Worm (Caenorhabditis elegans) whole organism, young adult: Measurements from ENCODE around the gene nhr-291.

Source experiments
- B0336.3 ChIP-seq: fragments of 200-800 bp; sonication (Bioruptor generic); IDR thresholded peaks from 2 replicates; pipeline ENCODE4 v1.3.6; 2022; ENCODE audit warnings: missing genetic modification characterization, missing compliant biosample characterization
- F23B12.7 ChIP-seq: sonication (generic microtip); optimal IDR thresholded peaks from 2 replicates; lab custom pipeline; 2017; ENCODE audit warnings: missing genetic modification characterization, mild to moderate bottlenecking, missing compliant biosample characterization, antibody characterized with exemption, moderate library complexity; ENCODE audit not compliant: insufficient read depth
- F33H1.4 ChIP-seq: fragments of 200-800 bp; sonication (Bioruptor generic); IDR thresholded peaks from 2 replicates; pipeline ENCODE4 v1.3.6; 2022; ENCODE audit warnings: missing genetic modification reagents, missing genetic modification characterization, missing compliant biosample characterization
- F49E8.2 ChIP-seq: sonication (generic microtip); optimal IDR thresholded peaks from 3 replicates; lab custom pipeline; 2017; ENCODE audit warnings: missing genetic modification characterization, mild to moderate bottlenecking, missing compliant biosample characterization, antibody characterized with exemption, moderate library complexity; ENCODE audit not compliant: insufficient read depth
- K12H6.12 ChIP-seq: fragments of 200-800 bp; sonication (Bioruptor generic); optimal IDR thresholded peaks from 2 replicates; lab custom pipeline; 2018; ENCODE audit warnings: mild to moderate bottlenecking, missing genetic modification characterization, missing compliant biosample characterization
- T26A5.8 ChIP-seq: sonication (generic microtip); optimal IDR thresholded peaks from 2 replicates; lab custom pipeline; 2016; ENCODE audit warnings: missing genetic modification characterization, missing compliant biosample characterization
- Y53F4B.3 ChIP-seq: fragments of 200-800 bp; sonication (Bioruptor generic); IDR thresholded peaks from 2 replicates; pipeline ENCODE4 v1.3.6; 2022; ENCODE audit warnings: missing genetic modification reagents, missing genetic modification characterization, missing compliant biosample characterization
- Y67H2A.10 ChIP-seq: fragments of 200-800 bp; sonication (Bioruptor generic); conservative IDR thresholded peaks from 2 replicates; pipeline ENCODE4 v1.3.6; 2022; ENCODE audit warnings: missing genetic modification reagents, missing genetic modification characterization, missing compliant biosample characterization
- atf-7 ChIP-seq: sonication (generic microtip); optimal IDR thresholded peaks from 2 replicates; lab custom pipeline; 2017; ENCODE audit warnings: mild to moderate bottlenecking, missing genetic modification characterization, missing compliant biosample characterization
- attf-3 ChIP-seq: fragments of 200-800 bp; sonication (Bioruptor generic); conservative IDR thresholded peaks from 2 replicates; pipeline ENCODE4 v1.3.6; 2022; ENCODE audit warnings: missing genetic modification reagents, missing genetic modification characterization, missing compliant biosample characterization
- attf-6 ChIP-seq: fragments of 200-800 bp; sonication (Bioruptor generic); IDR thresholded peaks from 2 replicates; pipeline ENCODE4 v1.3.6; 2022; ENCODE audit warnings: missing genetic modification reagents, missing genetic modification characterization, missing compliant biosample characterization
- cebp-1 ChIP-seq, 2 experiments: fragments of 200-800 bp in 1 of 2; sonication (Bioruptor generic) in 1 of 2; sonication (generic microtip) in 1 of 2; IDR thresholded peaks in 1 of 2; optimal IDR thresholded peaks in 1 of 2; 2 replicates each; pipeline versions ENCODE4 v1.3.6 to Lab custom; 2017 to 2022; ENCODE audit warnings: missing compliant biosample characterization in 2 of 2, missing genetic modification characterization in 2 of 2, mild to moderate bottlenecking in 1 of 2, missing genetic modification reagents in 1 of 2, moderate library complexity in 1 of 2
- ceh-27 ChIP-seq: fragments of 200-800 bp; sonication (Bioruptor generic); optimal IDR thresholded peaks from 2 replicates; lab custom pipeline; 2018; ENCODE audit warnings: mild to moderate bottlenecking, missing genetic modification characterization, moderate library complexity, missing compliant biosample characterization
- ceh-91 ChIP-seq: fragments of 200-800 bp; sonication (Bioruptor generic); IDR thresholded peaks from 2 replicates; pipeline ENCODE4 v1.3.6; 2022; ENCODE audit warnings: missing genetic modification reagents, missing genetic modification characterization, missing compliant biosample characterization
- chd-7 ChIP-seq: sonication (generic microtip); optimal IDR thresholded peaks from 2 replicates; lab custom pipeline; 2016; ENCODE audit warnings: mild to moderate bottlenecking, missing genetic modification characterization, moderate library complexity, missing compliant biosample characterization
- die-1 ChIP-seq: sonication (generic microtip); optimal IDR thresholded peaks from 2 replicates; lab custom pipeline; 2016; ENCODE audit warnings: missing genotype, mild to moderate bottlenecking, missing genetic modification characterization, missing compliant biosample characterization
- dox-1 ChIP-seq: fragments of 200-800 bp; sonication (Bioruptor generic); IDR thresholded peaks from 2 replicates; pipeline ENCODE4 v1.3.6; 2022; ENCODE audit warnings: missing genetic modification reagents, missing genetic modification characterization, missing compliant biosample characterization
- dpl-1 ChIP-seq: fragments of 150-350 bp; optimal IDR thresholded peaks from 2 replicates; lab custom pipeline; 2014; ENCODE audit warnings: missing biosample characterization, missing genetic modification reagents, missing genetic modification characterization
- efl-1 ChIP-seq: fragments of 150-350 bp; optimal IDR thresholded peaks from 2 replicates; lab custom pipeline; 2014; ENCODE audit warnings: missing biosample characterization, missing genetic modification reagents, missing genetic modification characterization
- egrh-3 ChIP-seq: fragments of 200-800 bp; sonication (Bioruptor generic); IDR thresholded peaks from 2 replicates; pipeline ENCODE4 v1.3.6; 2022; ENCODE audit warnings: missing genetic modification reagents, missing genetic modification characterization, missing compliant biosample characterization
- ets-4 ChIP-seq: fragments of 200-800 bp; sonication (Bioruptor generic); optimal IDR thresholded peaks from 2 replicates; lab custom pipeline; 2018; ENCODE audit warnings: mild to moderate bottlenecking, missing genetic modification characterization, missing compliant biosample characterization
- hlh-26 ChIP-seq: fragments of 200-800 bp; sonication (Bioruptor generic); conservative IDR thresholded peaks from 2 replicates; pipeline ENCODE4 v1.3.6; 2022; ENCODE audit warnings: missing genetic modification reagents, missing genetic modification characterization, missing compliant biosample characterization
- hsf-1 ChIP-seq: fragments of 200-800 bp; sonication (Bioruptor generic); IDR thresholded peaks from 2 replicates; pipeline ENCODE4 v1.3.6; 2022; ENCODE audit warnings: missing genetic modification reagents, missing genetic modification characterization, missing compliant biosample characterization
- let-607 ChIP-seq, 2 experiments: fragments of 200-800 bp in 1 of 2; sonication (Bioruptor generic) in 1 of 2; sonication (generic microtip) in 1 of 2; optimal IDR thresholded peaks; 2 replicates each; lab custom pipeline; 2016 to 2018; ENCODE audit warnings: mild to moderate bottlenecking in 2 of 2, missing compliant biosample characterization in 2 of 2, missing genetic modification characterization in 2 of 2, moderate library complexity in 2 of 2, missing genotype in 1 of 2
- lin-35 ChIP-seq, 3 experiments: fragments of 150-350 bp in 2 of 3; sonication (generic microtip) in 1 of 3; optimal IDR thresholded peaks; 2 replicates each; lab custom pipeline; 2014 to 2018; ENCODE audit warnings: missing biosample characterization in 3 of 3, missing genetic modification characterization in 3 of 3, missing genetic modification reagents in 3 of 3
- lir-1 ChIP-seq: fragments of 200-800 bp; sonication (Bioruptor generic); conservative IDR thresholded peaks from 2 replicates; pipeline ENCODE4 v1.3.6; 2022; ENCODE audit warnings: missing genetic modification reagents, missing genetic modification characterization, missing compliant biosample characterization
- lsy-27 ChIP-seq: sonication (generic microtip); optimal IDR thresholded peaks from 2 replicates; lab custom pipeline; 2017; ENCODE audit warnings: missing genetic modification characterization, mild to moderate bottlenecking, missing compliant biosample characterization, antibody characterized with exemption, missing genotype, borderline replicate concordance; ENCODE audit not compliant: insufficient read depth
- madf-3 ChIP-seq: fragments of 200-800 bp; sonication (Bioruptor generic); IDR thresholded peaks from 2 replicates; pipeline ENCODE4 v1.3.6; 2022; ENCODE audit warnings: missing genetic modification reagents, missing genetic modification characterization, missing compliant biosample characterization
- mcd-1 ChIP-seq: fragments of 200-800 bp; sonication (Bioruptor generic); IDR thresholded peaks from 2 replicates; pipeline ENCODE4 v1.3.6; 2022; ENCODE audit warnings: missing genetic modification reagents, missing genetic modification characterization, missing compliant biosample characterization
- mxl-1 ChIP-seq: sonication (generic microtip); optimal IDR thresholded peaks from 2 replicates; lab custom pipeline; 2016; ENCODE audit warnings: missing genetic modification characterization, missing compliant biosample characterization
- nhr-120 ChIP-seq: fragments of 200-800 bp; sonication (Bioruptor generic); IDR thresholded peaks from 2 replicates; pipeline ENCODE4 v1.3.6; 2022; ENCODE audit warnings: missing genetic modification characterization, missing compliant biosample characterization
- nhr-80 ChIP-seq: sonication (generic microtip); optimal IDR thresholded peaks from 2 replicates; lab custom pipeline; 2016; ENCODE audit warnings: missing genetic modification characterization, missing compliant biosample characterization
- pha-4 ChIP-seq: fragments of 150-350 bp; sonication (generic microtip); optimal IDR thresholded peaks from 2 replicates; lab custom pipeline; 2014; ENCODE audit warnings: missing biosample characterization, missing genetic modification reagents, missing genetic modification characterization
- repo-1 ChIP-seq: sonication (generic microtip); optimal IDR thresholded peaks from 2 replicates; lab custom pipeline; 2017; ENCODE audit warnings: mild to moderate bottlenecking, missing genetic modification characterization, missing compliant biosample characterization
- snpc-3.4 ChIP-seq: sonication (generic microtip); optimal IDR thresholded peaks from 2 replicates; lab custom pipeline; 2017; ENCODE audit warnings: missing genetic modification characterization, mild to moderate bottlenecking, missing compliant biosample characterization, antibody characterized with exemption, moderate library complexity, missing genotype, missing genetic modification reagents
- tlf-1 ChIP-seq: fragments of 200-800 bp; sonication (Bioruptor generic); optimal IDR thresholded peaks from 2 replicates; lab custom pipeline; 2018; ENCODE audit warnings: mild to moderate bottlenecking, missing genetic modification characterization, missing compliant biosample characterization
- unc-130 ChIP-seq: sonication (generic microtip); optimal IDR thresholded peaks from 2 replicates; lab custom pipeline; 2016; ENCODE audit warnings: missing genetic modification reagents, missing genetic modification characterization, missing compliant biosample characterization
- zim-3 ChIP-seq: sonication (generic microtip); optimal IDR thresholded peaks from 2 replicates; lab custom pipeline; 2017; ENCODE audit warnings: mild to moderate bottlenecking, missing genetic modification characterization, moderate library complexity, missing compliant biosample characterization
- ztf-22 ChIP-seq: fragments of 200-800 bp; sonication (Bioruptor generic); optimal IDR thresholded peaks from 2 replicates; lab custom pipeline; 2018; ENCODE audit warnings: mild to moderate bottlenecking, missing genetic modification characterization, moderate library complexity, missing compliant biosample characterization
- ztf-25 ChIP-seq: fragments of 200-800 bp; sonication (Bioruptor generic); IDR thresholded peaks from 2 replicates; pipeline ENCODE4 v1.3.6; 2022; ENCODE audit warnings: missing genetic modification reagents, missing genetic modification characterization, missing compliant biosample characterization

nhr-291 gene

DNA sequence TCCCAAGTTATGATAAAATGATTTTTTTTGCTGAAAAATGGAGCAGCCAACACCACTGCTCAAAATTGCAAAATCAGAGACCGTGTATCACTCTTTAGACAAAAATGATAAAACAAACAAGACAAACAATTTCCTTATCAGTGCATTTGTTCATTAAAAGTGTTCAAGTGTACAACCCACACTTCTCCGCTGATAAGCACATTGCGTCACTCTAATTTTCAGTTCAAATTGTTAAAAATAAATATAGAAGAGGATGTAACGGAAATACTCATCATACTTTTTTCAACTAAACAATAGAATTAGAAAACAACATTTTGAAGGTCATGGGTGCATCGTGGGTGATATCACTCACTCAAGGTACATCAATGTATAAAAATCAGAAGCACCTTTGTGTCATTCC, at the start of gene nhr-291:
nhr-291 (plus strand) TSS at position 324 of the 400 bp plus-strand sequence.
- TF ChIP-seq attf-6 (GFP tag; lab: Robert Waterston, UW) (no peak), F49E8.2 (tag; lab: Kevin White, UChicago) (no peak), nhr-80 (tag; lab: Kevin White, UChicago) (peak; percentile 93), atf-7 (peak; percentile 18), ceh-27 (no peak), nhr-120 (GFP tag; lab: Robert Waterston, UW) (no peak), ets-4 (peak; percentile 36), lsy-27 (no peak), cebp-1 (GFP tag; IDR thresholded peaks at IDR 0.05; lab: Robert Waterston, UW) (no peak), cebp-1 (tag; optimal IDR thresholded peaks at IDR 0.05; lab: Kevin White, UChicago) (no peak), madf-3 (no peak), mcd-1 (GFP tag; lab: Robert Waterston, UW) (no peak), let-607 (tag; optimal IDR thresholded peaks at IDR 0.05; lab: Kevin White, UChicago) (no peak), repo-1 (tag; lab: Kevin White, UChicago) (no peak), Y53F4B.3 (GFP tag; lab: Robert Waterston, UW) (no peak), zim-3 (tag; lab: Kevin White, UChicago) (no peak), pha-4 (tag; lab: Kevin White, UChicago) (peak; percentile 89), T26A5.8 (tag; lab: Kevin White, UChicago) (no peak), egrh-3 (GFP tag; lab: Robert Waterston, UW) (no peak), B0336.3 (GFP tag; lab: Robert Waterston, UW) (no peak), unc-130 (GFP tag; lab: Kevin White, UChicago) (no peak), snpc-3.4 (tag; lab: Kevin White, UChicago) (no peak), lin-35 (GFP tag; optimal IDR thresholded peaks at IDR 0.05; lab: Kevin White, UChicago) (no peak), ztf-25 (GFP tag; lab: Robert Waterston, UW) (no peak)

- TF ChIP-seq dox-1 (GFP tag; lab: Robert Waterston, UW) (no peak), hlh-26 (GFP tag; lab: Robert Waterston, UW) (no peak)
These were observed 46.5 kb upstream of the nhr-291 start, which contains the start of gene T10H4.4 for ce11 chrV:15272263-15272662. Gene T10H4.4 (minus strand): TSS chrV:15272363.

- no peak for TF ChIP-seq unc-130 (GFP tag; lab: Kevin White, UChicago)
- no peak for TF ChIP-seq mxl-1 (tag; lab: Kevin White, UChicago)
- no peak for TF ChIP-seq die-1 (tag; lab: Kevin White, UChicago)
These were observed 44.0 kb upstream of the nhr-291 start, which contains the start of gene srw-16 for ce11 chrV:15274757-15275156. Gene srw-16 (minus strand): TSS chrV:15274857.

DNA sequence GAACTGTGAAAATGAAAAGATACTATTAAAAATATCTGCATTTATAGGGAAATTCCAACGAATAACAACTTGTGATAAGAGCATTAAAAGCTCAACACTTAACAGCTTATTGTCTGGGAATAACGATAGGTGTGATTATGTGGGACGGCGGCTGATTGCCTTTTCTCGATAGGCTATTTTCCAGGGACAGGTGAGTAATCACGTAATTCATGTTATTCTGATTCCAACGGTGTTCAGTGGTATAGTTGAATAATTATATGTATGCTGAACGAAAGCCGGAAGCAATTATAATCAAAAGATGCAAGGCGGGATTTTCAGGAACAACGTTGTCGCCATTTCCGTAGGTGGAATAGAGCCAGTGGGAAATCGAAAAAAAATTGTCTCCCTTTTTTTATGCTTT, 41.8 kb upstream of the nhr-291 start, which contains the start of gene srw-17:
srw-17 (minus strand) TSS at position 101 of the 400 bp plus-strand sequence.
- TF ChIP-seq K12H6.12 (tag; lab: Kevin White, UChicago) (no peak), chd-7 (tag; lab: Kevin White, UChicago) (no peak), attf-6 (GFP tag; lab: Robert Waterston, UW) (no peak)

ce11 chrV:15281279-15281949, 37.3 kb upstream of the nhr-291 start, which contains the start of the genes srw-19 and srx-51:
Gene srw-19 (minus strand): TSS chrV:15281379.
Gene srx-51 (plus strand): TSS chrV:15281899.
- TF ChIP-seq dpl-1 (GFP tag; lab: Kevin White, UChicago) (no peak), ceh-91 (GFP tag; lab: Robert Waterston, UW) (no peak), lsy-27 (no peak), mxl-1 (tag; lab: Kevin White, UChicago) (no peak), hsf-1 (GFP tag; lab: Robert Waterston, UW) (no peak), Y67H2A.10 (no peak), F23B12.7 (no peak), attf-3 (GFP tag; lab: Robert Waterston, UW) (no peak), F33H1.4 (GFP tag; lab: Robert Waterston, UW) (no peak), efl-1 (GFP tag; lab: Kevin White, UChicago) (no peak), lir-1 (no peak), nhr-120 (GFP tag; lab: Robert Waterston, UW) (no peak), tlf-1 (GFP tag; lab: Kevin White, UChicago) (no peak), ztf-22 (no peak), snpc-3.4 (tag; lab: Kevin White, UChicago) (no peak)
